Worm (Caenorhabditis elegans) whole organism, late embryonic: ENCODE results near the gene ckb-1.

Source experiments
- C08G9.2 ChIP-seq: sonication (generic microtip); optimal IDR thresholded peaks from 2 replicates; lab custom pipeline; 2016; ENCODE audit warnings: mild to moderate bottlenecking, missing genetic modification characterization, moderate library complexity, missing compliant biosample characterization
- C38D4.7 ChIP-seq: fragments of 200-800 bp; sonication (Bioruptor generic); optimal IDR thresholded peaks from 2 replicates; lab custom pipeline; 2018; ENCODE audit warnings: mild to moderate bottlenecking, missing genetic modification characterization, moderate library complexity, missing compliant biosample characterization
- F13H6.1 ChIP-seq: sonication (generic microtip); optimal IDR thresholded peaks from 2 replicates; lab custom pipeline; 2016; ENCODE audit warnings: missing genetic modification characterization, missing compliant biosample characterization
- T23F11.4 ChIP-seq: fragments of 200-800 bp; sonication (Bioruptor generic); optimal IDR thresholded peaks from 2 replicates; lab custom pipeline; 2018; ENCODE audit warnings: mild to moderate bottlenecking, missing genetic modification characterization, missing compliant biosample characterization
- ahr-1 ChIP-seq: sonication (generic microtip); optimal IDR thresholded peaks from 2 replicates; lab custom pipeline; 2016; ENCODE audit warnings: missing genetic modification characterization, missing compliant biosample characterization
- ceh-14 ChIP-seq: sonication (generic microtip); optimal IDR thresholded peaks from 2 replicates; lab custom pipeline; 2016; ENCODE audit warnings: missing genotype, missing genetic modification characterization, missing compliant biosample characterization
- ceh-18 ChIP-seq: sonication (generic microtip); optimal IDR thresholded peaks from 2 replicates; lab custom pipeline; 2016; ENCODE audit warnings: missing genetic modification characterization, missing compliant biosample characterization
- ceh-19 ChIP-seq: fragments of 200-800 bp; sonication (Bioruptor generic); optimal IDR thresholded peaks from 2 replicates; lab custom pipeline; 2018; ENCODE audit warnings: mild to moderate bottlenecking, missing genetic modification characterization, missing compliant biosample characterization
- ceh-2 ChIP-seq: sonication (generic microtip); optimal IDR thresholded peaks from 2 replicates; lab custom pipeline; 2016; ENCODE audit warnings: missing genotype, missing genetic modification characterization, missing compliant biosample characterization
- ceh-24 ChIP-seq: sonication (generic microtip); optimal IDR thresholded peaks from 2 replicates; lab custom pipeline; 2016; ENCODE audit warnings: mild to moderate bottlenecking, missing genetic modification characterization, missing compliant biosample characterization
- ceh-31 ChIP-seq: sonication (generic microtip); optimal IDR thresholded peaks from 2 replicates; lab custom pipeline; 2016; ENCODE audit warnings: missing genetic modification characterization, missing compliant biosample characterization
- ceh-34 ChIP-seq: sonication (generic microtip); optimal IDR thresholded peaks from 2 replicates; lab custom pipeline; 2016; ENCODE audit warnings: mild to moderate bottlenecking, missing genetic modification characterization, missing compliant biosample characterization
- ceh-45 ChIP-seq: fragments of 200-800 bp; sonication (Bioruptor generic); IDR thresholded peaks from 2 replicates; pipeline ENCODE4 v1.3.6; 2022; ENCODE audit warnings: missing genetic modification reagents, missing genetic modification characterization, missing compliant biosample characterization
- ceh-6 ChIP-seq: fragments of 200-800 bp; sonication (Bioruptor generic); optimal IDR thresholded peaks from 2 replicates; lab custom pipeline; 2018; ENCODE audit warnings: mild to moderate bottlenecking, missing genetic modification characterization, missing compliant biosample characterization
- ceh-9 ChIP-seq: sonication (generic microtip); optimal IDR thresholded peaks from 2 replicates; lab custom pipeline; 2016; ENCODE audit warnings: mild to moderate bottlenecking, missing genetic modification characterization, inconsistent platforms, missing compliant biosample characterization
- dmd-4 ChIP-seq: sonication (generic microtip); optimal IDR thresholded peaks from 2 replicates; lab custom pipeline; 2016; ENCODE audit warnings: borderline replicate concordance, missing genetic modification characterization, missing compliant biosample characterization
- elt-2 ChIP-seq: sonication (generic microtip); optimal IDR thresholded peaks from 2 replicates; lab custom pipeline; 2016; ENCODE audit warnings: missing genetic modification reagents, missing genetic modification characterization, missing compliant biosample characterization
- elt-4 ChIP-seq: sonication (generic microtip); optimal IDR thresholded peaks from 2 replicates; lab custom pipeline; 2016; ENCODE audit warnings: missing genetic modification characterization, missing compliant biosample characterization
- ets-4 ChIP-seq: sonication (generic microtip); optimal IDR thresholded peaks from 2 replicates; lab custom pipeline; 2016; ENCODE audit warnings: missing genetic modification characterization, missing compliant biosample characterization
- eyg-1 ChIP-seq: sonication (generic microtip); optimal IDR thresholded peaks from 2 replicates; lab custom pipeline; 2016; ENCODE audit warnings: missing genotype, missing genetic modification characterization, missing compliant biosample characterization
- fax-1 ChIP-seq: sonication (generic microtip); optimal IDR thresholded peaks from 2 replicates; lab custom pipeline; 2016; ENCODE audit warnings: missing genotype, missing genetic modification characterization, missing compliant biosample characterization
- fkh-10 ChIP-seq: fragments of 150-350 bp; optimal IDR thresholded peaks from 2 replicates; lab custom pipeline; 2014; ENCODE audit warnings: missing biosample characterization, missing genetic modification reagents, missing genetic modification characterization
- gmeb-2 ChIP-seq: sonication (generic microtip); optimal IDR thresholded peaks from 2 replicates; lab custom pipeline; 2016; ENCODE audit warnings: missing genetic modification characterization, inconsistent platforms, missing compliant biosample characterization
- hlh-13 ChIP-seq: fragments of 200-800 bp; sonication (Bioruptor generic); optimal IDR thresholded peaks from 2 replicates; lab custom pipeline; 2018; ENCODE audit warnings: mild to moderate bottlenecking, missing genetic modification characterization, missing compliant biosample characterization
- hlh-15 ChIP-seq: sonication (generic microtip); optimal IDR thresholded peaks from 2 replicates; lab custom pipeline; 2016; ENCODE audit warnings: missing genetic modification characterization, missing compliant biosample characterization
- hlh-6 ChIP-seq: sonication (generic microtip); optimal IDR thresholded peaks from 2 replicates; lab custom pipeline; 2016; ENCODE audit warnings: missing genotype, missing genetic modification characterization, missing compliant biosample characterization
- hlh-8 ChIP-seq: sonication (generic microtip); optimal IDR thresholded peaks from 2 replicates; lab custom pipeline; 2016; ENCODE audit warnings: missing genotype, missing genetic modification characterization, missing compliant biosample characterization
- mec-3 ChIP-seq: sonication (generic microtip); optimal IDR thresholded peaks from 2 replicates; lab custom pipeline; 2016; ENCODE audit warnings: borderline replicate concordance, missing genetic modification characterization, missing compliant biosample characterization
- nfya-1 ChIP-seq: sonication (generic microtip); optimal IDR thresholded peaks from 2 replicates; lab custom pipeline; 2017; ENCODE audit warnings: missing genetic modification characterization, mild to moderate bottlenecking, missing compliant biosample characterization, antibody characterized with exemption, moderate library complexity
- npax-4 ChIP-seq: sonication (generic microtip); optimal IDR thresholded peaks from 2 replicates; lab custom pipeline; 2016; ENCODE audit warnings: missing genetic modification characterization, missing compliant biosample characterization
- odd-2 ChIP-seq: sonication (generic microtip); optimal IDR thresholded peaks from 2 replicates; lab custom pipeline; 2017; ENCODE audit warnings: antibody characterized with exemption, mild to moderate bottlenecking, missing genetic modification characterization, missing compliant biosample characterization
- pag-3 ChIP-seq: sonication (generic microtip); optimal IDR thresholded peaks from 2 replicates; lab custom pipeline; 2016; ENCODE audit warnings: missing compliant biosample characterization, missing genetic modification characterization, borderline replicate concordance
- pax-1 ChIP-seq: fragments of 150-350 bp; optimal IDR thresholded peaks from 2 replicates; lab custom pipeline; 2014; ENCODE audit warnings: missing biosample characterization, missing genetic modification characterization
- pha-4 ChIP-seq: fragments of 150-350 bp; optimal IDR thresholded peaks from 2 replicates; lab custom pipeline; 2018; ENCODE audit warnings: missing biosample characterization, missing genetic modification reagents, missing genetic modification characterization
- pros-1 ChIP-seq: fragments of 150-350 bp; optimal IDR thresholded peaks from 2 replicates; lab custom pipeline; 2014; ENCODE audit warnings: missing biosample characterization, missing genetic modification reagents, missing genetic modification characterization
- ref-2 ChIP-seq: sonication (generic microtip); optimal IDR thresholded peaks from 2 replicates; lab custom pipeline; 2016; ENCODE audit warnings: missing genetic modification characterization, missing compliant biosample characterization
- rnt-1 ChIP-seq: sonication (generic microtip); optimal IDR thresholded peaks from 2 replicates; lab custom pipeline; 2016; ENCODE audit warnings: missing genetic modification characterization, missing compliant biosample characterization
- sox-2 ChIP-seq: fragments of 200-800 bp; sonication (Bioruptor generic); IDR thresholded peaks from 2 replicates; pipeline ENCODE4 v1.3.6; 2022; ENCODE audit warnings: missing genetic modification reagents, missing genetic modification characterization, missing compliant biosample characterization
- tbx-2 ChIP-seq: sonication (generic microtip); optimal IDR thresholded peaks from 2 replicates; lab custom pipeline; 2016; ENCODE audit warnings: missing genetic modification characterization, missing compliant biosample characterization
- tbx-7 ChIP-seq: sonication (generic microtip); optimal IDR thresholded peaks from 2 replicates; lab custom pipeline; 2016; ENCODE audit warnings: missing genotype, missing genetic modification characterization, missing compliant biosample characterization
- unc-42 ChIP-seq: sonication (generic microtip); optimal IDR thresholded peaks from 2 replicates; lab custom pipeline; 2016; ENCODE audit warnings: missing genotype, missing genetic modification characterization, missing compliant biosample characterization
- unc-55 ChIP-seq: sonication (generic microtip); optimal IDR thresholded peaks from 2 replicates; lab custom pipeline; 2017; ENCODE audit warnings: missing biosample characterization, missing genetic modification reagents, missing genetic modification characterization
- unc-86 ChIP-seq: sonication (generic microtip); optimal IDR thresholded peaks from 2 replicates; lab custom pipeline; 2016; ENCODE audit warnings: missing genetic modification characterization, missing compliant biosample characterization
- zip-5 ChIP-seq: sonication (generic microtip); optimal IDR thresholded peaks from 2 replicates; lab custom pipeline; 2016; ENCODE audit warnings: missing genetic modification characterization, missing compliant biosample characterization

Gene ckb-1

DNA sequence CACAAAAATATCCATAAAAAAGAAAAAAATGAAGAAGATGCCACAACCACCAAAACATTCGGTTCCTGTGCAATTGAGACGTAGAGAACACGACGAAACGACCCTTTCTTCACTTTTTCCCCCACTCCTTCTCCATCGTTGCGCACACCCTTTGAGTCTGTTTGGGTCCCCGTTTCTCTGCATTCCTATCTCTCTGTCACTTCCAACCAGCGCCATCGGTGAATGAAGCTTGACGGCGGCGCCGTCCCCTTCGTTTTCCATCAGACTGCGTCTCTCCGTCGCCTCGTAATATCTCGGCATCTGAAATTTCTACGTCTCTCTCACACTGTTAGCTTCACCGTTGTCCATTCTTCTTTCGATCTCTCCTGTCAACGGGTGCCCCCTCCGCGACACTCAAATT, 29.5 kb upstream of the ckb-1 start:
- TF ChIP-seq ceh-9 (tag; lab: Kevin White, UChicago) (no peak), ceh-31 (peak; percentile 51), hlh-8 (no peak), ceh-6 (GFP tag; lab: Kevin White, UChicago) (no peak), tbx-2 (tag; lab: Kevin White, UChicago) (no peak), unc-86 (no peak), elt-4 (no peak), fax-1 (tag; lab: Kevin White, UChicago) (no peak), eyg-1 (tag; lab: Kevin White, UChicago) (no peak), unc-42 (tag; lab: Kevin White, UChicago) (peak; percentile 14), ceh-14 (peak; percentile 13), hlh-13 (GFP tag; lab: Kevin White, UChicago) (no peak), nfya-1 (tag; lab: Kevin White, UChicago) (peak; percentile 26), hlh-6 (no peak), ahr-1 (tag; lab: Kevin White, UChicago) (no peak), fkh-10 (no peak), F13H6.1 (tag; lab: Kevin White, UChicago) (peak; percentile 10), gmeb-2 (tag; lab: Kevin White, UChicago) (no peak), dmd-4 (tag; lab: Kevin White, UChicago) (no peak), hlh-15 (tag; lab: Kevin White, UChicago) (no peak), ceh-18 (tag; lab: Kevin White, UChicago) (no peak), unc-55 (GFP tag; lab: Kevin White, UChicago) (peak; percentile 41), C38D4.7 (GFP tag; lab: Kevin White, UChicago) (no peak), C08G9.2 (peak; percentile 19), ceh-34 (tag; lab: Kevin White, UChicago) (no peak)

DNA sequence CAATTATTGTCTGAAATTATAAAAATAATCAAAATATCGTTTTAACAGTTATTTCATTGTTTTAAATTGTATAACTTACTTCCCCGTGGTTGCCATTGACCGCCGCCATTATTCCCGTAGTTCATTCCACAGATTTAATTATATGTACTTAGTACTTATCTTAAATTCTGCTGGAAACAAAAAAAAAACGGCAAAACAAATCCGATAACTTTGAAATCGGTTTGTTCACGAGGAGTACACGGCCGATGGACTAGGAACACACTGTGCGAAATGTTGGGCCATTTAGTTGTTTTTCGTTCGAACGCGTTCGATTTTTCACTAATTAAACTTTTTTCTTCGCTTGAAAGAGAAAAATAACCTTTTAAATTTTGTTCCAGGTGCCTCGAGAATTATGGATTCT, 22.0 kb upstream of the ckb-1 start, which contains the start of the genes B0285.3 and lcmt-1:
Gene B0285.3, minus strand, starts transcription at position 267 of the 400 bp plus-strand sequence.
Gene lcmt-1, plus strand, starts transcription at position 377 of the 400 bp plus-strand sequence.
- peak; percentile 77 for TF ChIP-seq ceh-31
- TF ChIP-seq ceh-9 (tag; lab: Kevin White, UChicago) = no peak
- TF ChIP-seq tbx-7 (tag; lab: Kevin White, UChicago) = peak; percentile 73
- TF ChIP-seq ets-4 = peak; percentile 44
- peak; percentile 31 for TF ChIP-seq rnt-1 (tag; lab: Kevin White, UChicago)
- peak; percentile 19 for TF ChIP-seq elt-2 (tag; lab: Kevin White, UChicago)
- TF ChIP-seq odd-2 (tag; lab: Kevin White, UChicago) = no peak
- TF ChIP-seq dmd-4 (tag; lab: Kevin White, UChicago) = no peak
- TF ChIP-seq unc-42 (tag; lab: Kevin White, UChicago) = peak; percentile 20
- TF ChIP-seq ceh-2 (tag; lab: Kevin White, UChicago) = peak; percentile 80
- peak; percentile 44 for TF ChIP-seq zip-5 (tag; lab: Kevin White, UChicago)
- TF ChIP-seq tbx-2 (tag; lab: Kevin White, UChicago) = peak; percentile 60
- TF ChIP-seq C08G9.2 = peak; percentile 84
- TF ChIP-seq hlh-8 = peak; percentile 19
- peak; percentile 35 for TF ChIP-seq ref-2 (tag; lab: Kevin White, UChicago)
- TF ChIP-seq, all 69 proteins: peak for 12

DNA sequence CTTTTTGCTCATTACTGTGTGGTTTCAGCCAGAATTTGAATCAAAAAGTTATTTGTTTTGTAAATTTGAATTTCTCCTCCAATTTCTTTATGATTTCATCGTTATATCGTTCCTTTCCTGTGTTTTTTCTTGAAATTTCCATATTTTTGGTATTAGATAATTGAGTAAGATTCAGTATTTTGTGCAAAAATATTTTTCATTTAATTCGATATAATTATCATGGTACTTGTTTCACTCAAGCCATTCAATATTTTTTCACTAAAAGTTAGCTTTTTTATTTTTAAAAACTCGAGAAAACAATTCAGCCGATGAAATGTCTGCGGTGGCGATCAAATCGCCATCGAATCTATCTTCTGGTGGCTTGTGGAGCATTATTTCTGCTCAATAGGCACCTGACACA, 20.0 kb upstream of the ckb-1 start, which contains the start of gene hse-5:
Gene hse-5, plus strand, starts transcription at position 301 of the 400 bp plus-strand sequence.
- TF ChIP-seq hlh-8 (no peak), pha-4 (tag; lab: Kevin White, UChicago) (no peak), ceh-14 (no peak), ceh-24 (tag; lab: Kevin White, UChicago) (no peak), pros-1 (no peak), pax-1 (no peak), tbx-7 (tag; lab: Kevin White, UChicago) (no peak)

DNA sequence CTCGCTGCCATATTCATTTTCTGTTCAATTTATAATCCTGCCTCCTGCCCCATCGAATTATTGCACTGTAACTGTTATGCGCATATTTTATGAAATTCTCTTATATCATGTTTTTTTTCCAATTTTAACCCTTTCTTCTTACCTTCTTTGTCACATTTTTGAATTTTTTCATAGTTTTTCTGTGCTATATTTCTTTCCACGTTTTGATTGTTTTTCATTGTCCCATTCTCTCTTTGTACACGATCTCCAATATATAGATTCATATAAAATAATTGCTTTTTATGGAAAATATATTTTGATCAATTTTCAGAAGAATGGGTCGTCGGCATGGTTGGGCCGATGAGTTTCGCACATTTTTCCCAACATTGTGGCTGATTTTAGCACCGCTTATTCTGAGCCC, 15.3 kb upstream of the ckb-1 start, which contains the start of gene B0285.6:
Gene B0285.6, plus strand, starts transcription at position 301 of the 400 bp plus-strand sequence.
- TF ChIP-seq npax-4 (tag; lab: Kevin White, UChicago) = no peak
- no peak for TF ChIP-seq ceh-2 (tag; lab: Kevin White, UChicago)
- TF ChIP-seq ceh-19 (GFP tag; lab: Kevin White, UChicago) = no peak
- TF ChIP-seq sox-2 (GFP tag; lab: Robert Waterston, UW) = no peak
- TF ChIP-seq unc-42 (tag; lab: Kevin White, UChicago) = no peak
- TF ChIP-seq C38D4.7 (GFP tag; lab: Kevin White, UChicago) = no peak
- no peak for TF ChIP-seq hlh-15 (tag; lab: Kevin White, UChicago)
- TF ChIP-seq T23F11.4 (GFP tag; lab: Kevin White, UChicago) = no peak
- no peak for TF ChIP-seq tbx-7 (tag; lab: Kevin White, UChicago)
- no peak for TF ChIP-seq ceh-45
- TF ChIP-seq mec-3 (tag; lab: Kevin White, UChicago) = no peak
- no peak for TF ChIP-seq pag-3 (tag; lab: Kevin White, UChicago)
- no peak for TF ChIP-seq unc-86
- TF ChIP-seq, all 69 proteins: peak for 0
